Fruit fly (Drosophila melanogaster): ENCODE results near the gene CG8563.
A peak's percentile ranks its signal among the peaks of the same experiment; 100 is the strongest.

The CG8563 gene

dm6 chr3L:7433325-7433827 is 42.8 kb downstream of the CG8563 start:
- TF ChIP-seq noc (tag; optimal IDR thresholded peaks at IDR 0.05): no peak

dm6 chr3L:7434198-7434597 is 43.7 kb downstream of the CG8563 start:
- no peak for TF ChIP-seq noc (tag; optimal IDR thresholded peaks at IDR 0.05)

- peak; percentile 60 for TF ChIP-seq noc (tag; optimal IDR thresholded peaks at IDR 0.05)
These were observed 44.4 kb downstream of the CG8563 start, which contains the start of gene Rac2 for dm6 chr3L:7434715-7435653. Gene Rac2 (minus strand): TSS chr3L:7435190.

- TF ChIP-seq noc (tag; optimal IDR thresholded peaks at IDR 0.05): no peak
These were observed 46.8 kb downstream of the CG8563 start, which contains the start of gene CG14835 for dm6 chr3L:7437366-7437765. Gene CG14835 (minus strand): TSS chr3L:7437466.

- TF ChIP-seq noc (tag; optimal IDR thresholded peaks at IDR 0.05): no peak
These were observed 48.8 kb downstream of the CG8563 start, which contains the start of gene sphinx1 for dm6 chr3L:7439305-7439704. Gene sphinx1 (minus strand): TSS chr3L:7439405.

- no peak for TF ChIP-seq noc (tag; optimal IDR thresholded peaks at IDR 0.05)
These were observed 50.1 kb downstream of the CG8563 start, which contains the start of gene sphinx2 for dm6 chr3L:7440633-7441032. Gene sphinx2 (minus strand): TSS chr3L:7440733.
